Fruit fly (Drosophila melanogaster) whole organism, embryonic: ENCODE data around the gene Ada1-1.

Experiments
- Adf1 ChIP-seq: fragments of 200-800 bp; sonication (Bioruptor generic); IDR thresholded peaks from 2 replicates; pipeline ENCODE4 v1.3.6; 2022; ENCODE audit warnings: missing biosample characterization, missing genetic modification characterization
- BEAF-32 ChIP-seq: fragments of 200-800 bp; sonication (Bioruptor generic); optimal IDR thresholded peaks from 3 replicates; lab custom pipeline; 2017; ENCODE audit warnings: missing biosample characterization, missing genetic modification characterization, mild to moderate bottlenecking, moderate library complexity, missing genetic modification reagents
- Bdp1 ChIP-seq: fragments of 200-800 bp; sonication (Bioruptor generic); optimal IDR thresholded peaks from 3 replicates; lab custom pipeline; 2016; ENCODE audit warnings: missing biosample characterization, missing genetic modification characterization
- Bgb ChIP-seq: fragments of 200-800 bp; sonication (Bioruptor generic); IDR thresholded peaks from 2 replicates; pipeline ENCODE4 v1.3.6; 2022; ENCODE audit warnings: missing biosample characterization, missing genetic modification characterization; ENCODE audit not compliant: partially characterized antibody
- CG11085 ChIP-seq: fragments of 200-800 bp; sonication (Bioruptor generic); IDR thresholded peaks from 2 replicates; pipeline ENCODE4 v1.3.6; 2022; ENCODE audit warnings: missing biosample characterization, missing genetic modification characterization
- CG11093 ChIP-seq: fragments of 200-800 bp; sonication (Bioruptor generic); IDR thresholded peaks from 3 replicates; pipeline ENCODE4 v1.3.6; 2022; ENCODE audit warnings: missing biosample characterization, missing genetic modification characterization
- CG11560 ChIP-seq: fragments of 200-800 bp; sonication (Bioruptor generic); IDR thresholded peaks from 3 replicates; pipeline ENCODE4 v1.3.6; 2022; ENCODE audit warnings: missing biosample characterization, missing genetic modification characterization
- CG11696 ChIP-seq: fragments of 200-800 bp; sonication (Bioruptor generic); IDR thresholded peaks from 2 replicates; pipeline ENCODE4 v1.3.6; 2022; ENCODE audit warnings: missing biosample characterization, missing genetic modification characterization
- CG12219 ChIP-seq: fragments of 200-800 bp; sonication (Bioruptor generic); optimal IDR thresholded peaks from 3 replicates; lab custom pipeline; 2018; ENCODE audit warnings: missing biosample characterization, mild to moderate bottlenecking, missing genetic modification characterization
- CG12391 ChIP-seq: fragments of 200-800 bp; sonication (Bioruptor generic); optimal IDR thresholded peaks from 3 replicates; lab custom pipeline; 2018; ENCODE audit warnings: missing biosample characterization, mild to moderate bottlenecking, missing genetic modification characterization, moderate library complexity
- CG17829 ChIP-seq: fragments of 200-800 bp; optimal IDR thresholded peaks from 2 replicates; lab custom pipeline; 2019; ENCODE audit warnings: missing biosample characterization, mild to moderate bottlenecking, missing genetic modification characterization, moderate library complexity
- CG18476 ChIP-seq: fragments of 200-800 bp; sonication (Bioruptor generic); optimal IDR thresholded peaks from 2 replicates; lab custom pipeline; 2016; ENCODE audit warnings: missing biosample characterization, mild to moderate bottlenecking, missing genetic modification characterization
- CG2678 ChIP-seq: fragments of 200-800 bp; sonication (Bioruptor generic); optimal IDR thresholded peaks from 3 replicates; lab custom pipeline; 2019; ENCODE audit warnings: missing biosample characterization, mild to moderate bottlenecking, missing genetic modification characterization, moderate library complexity
- CG31365 ChIP-seq: fragments of 200-800 bp; sonication (Bioruptor generic); optimal IDR thresholded peaks from 2 replicates; lab custom pipeline; 2018; ENCODE audit warnings: missing biosample characterization, mild to moderate bottlenecking, missing genetic modification characterization
- CG34422 ChIP-seq: fragments of 200-800 bp; sonication (Bioruptor generic); IDR thresholded peaks from 3 replicates; pipeline ENCODE4 v1.3.6; 2022; ENCODE audit warnings: missing biosample characterization, missing genetic modification characterization
- CG4404 ChIP-seq: fragments of 200-800 bp; sonication (Bioruptor generic); IDR thresholded peaks from 2 replicates; pipeline ENCODE4 v1.3.6; 2022; ENCODE audit warnings: missing biosample characterization, missing genetic modification characterization
- CG4730 ChIP-seq: fragments of 200-800 bp; sonication (Bioruptor generic); IDR thresholded peaks from 2 replicates; pipeline ENCODE4 v1.3.6; 2022; ENCODE audit warnings: missing biosample characterization, missing genetic modification characterization
- CG6854 ChIP-seq: fragments of 200-800 bp; sonication (Bioruptor generic); optimal IDR thresholded peaks from 3 replicates; lab custom pipeline; 2017; ENCODE audit warnings: missing biosample characterization, mild to moderate bottlenecking, missing genetic modification characterization
- CG7357 ChIP-seq: fragments of 200-800 bp; sonication (Bioruptor generic); IDR thresholded peaks from 3 replicates; pipeline ENCODE4 v1.3.6; 2022; ENCODE audit warnings: missing biosample characterization, missing genetic modification characterization
- Dip2 ChIP-seq: fragments of 200-800 bp; sonication (Bioruptor generic); IDR thresholded peaks from 2 replicates; pipeline ENCODE4 v1.3.6; 2022; ENCODE audit warnings: missing biosample characterization, missing genetic modification characterization
- Dll ChIP-seq: fragments of 200-800 bp; sonication (Bioruptor generic); IDR thresholded peaks from 4 replicates; pipeline ENCODE4 v1.3.6; 2022; ENCODE audit warnings: missing biosample characterization, missing genetic modification characterization; ENCODE audit not compliant: partially characterized antibody
- Fer1 ChIP-seq: fragments of 200-800 bp; sonication (Bioruptor generic); optimal IDR thresholded peaks from 2 replicates; lab custom pipeline; 2017; ENCODE audit warnings: missing biosample characterization, mild to moderate bottlenecking, missing genetic modification characterization
- Fer3 ChIP-seq: fragments of 200-800 bp; sonication (Bioruptor generic); optimal IDR thresholded peaks from 2 replicates; lab custom pipeline; 2018; ENCODE audit warnings: missing biosample characterization, mild to moderate bottlenecking, missing genetic modification characterization, moderate library complexity
- Kr ChIP-seq: fragments of 200-800 bp; sonication (Bioruptor generic); optimal IDR thresholded peaks from 2 replicates; lab custom pipeline; 2017; ENCODE audit warnings: missing biosample characterization, mild to moderate bottlenecking, missing genetic modification characterization
- NC2α ChIP-seq: fragments of 200-800 bp; sonication (Bioruptor generic); optimal IDR thresholded peaks from 2 replicates; lab custom pipeline; 2016; ENCODE audit warnings: missing biosample characterization, missing genetic modification characterization
- Oli ChIP-seq: fragments of 200-800 bp; sonication (Bioruptor generic); optimal IDR thresholded peaks from 2 replicates; lab custom pipeline; 2018; ENCODE audit warnings: missing biosample characterization, mild to moderate bottlenecking, missing genetic modification characterization, moderate library complexity
- PHDP ChIP-seq: fragments of 200-800 bp; sonication (Bioruptor generic); optimal IDR thresholded peaks from 3 replicates; lab custom pipeline; 2018; ENCODE audit warnings: missing biosample characterization, mild to moderate bottlenecking, missing genetic modification characterization, moderate library complexity
- Ptx1 ChIP-seq: fragments of 200-800 bp; sonication (Bioruptor generic); IDR thresholded peaks from 2 replicates; pipeline ENCODE4 v1.3.6; 2022; ENCODE audit warnings: missing biosample characterization, missing genetic modification characterization
- Six4 ChIP-seq: fragments of 200-800 bp; sonication (Bioruptor generic); optimal IDR thresholded peaks from 2 replicates; lab custom pipeline; 2016; ENCODE audit warnings: missing biosample characterization, missing genetic modification characterization
- Spps ChIP-seq: fragments of 200-800 bp; sonication (Bioruptor generic); optimal IDR thresholded peaks from 2 replicates; lab custom pipeline; 2018; ENCODE audit warnings: missing biosample characterization, mild to moderate bottlenecking, missing genetic modification characterization
- Ssrp ChIP-seq: fragments of 200-800 bp; sonication (Bioruptor generic); optimal IDR thresholded peaks from 2 replicates; lab custom pipeline; 2018; ENCODE audit warnings: missing biosample characterization, mild to moderate bottlenecking, missing genetic modification characterization, moderate library complexity
- al ChIP-seq: fragments of 200-800 bp; sonication (Bioruptor generic); IDR thresholded peaks from 2 replicates; pipeline ENCODE4 v1.3.6; 2022; ENCODE audit warnings: missing biosample characterization, missing genetic modification characterization
- br ChIP-seq: fragments of >200 bp; optimal IDR thresholded peaks from 2 replicates; lab custom pipeline; 2017
- crol ChIP-seq: fragments of 200-800 bp; sonication (Bioruptor generic); IDR thresholded peaks from 2 replicates; pipeline ENCODE4 v1.3.6; 2022; ENCODE audit warnings: missing biosample characterization, missing genetic modification characterization
- dpn ChIP-seq, 2 experiments: fragments of 200-800 bp; sonication (Bioruptor generic); optimal IDR thresholded peaks; 3 replicates each; lab custom pipeline; 2016; ENCODE audit warnings: missing biosample characterization in 2 of 2, missing genetic modification characterization in 2 of 2
- dysf ChIP-seq: fragments of 200-800 bp; sonication (Bioruptor generic); IDR thresholded peaks from 3 replicates; pipeline ENCODE4 v1.3.6; 2022; ENCODE audit warnings: missing biosample characterization, missing genetic modification characterization
- ems ChIP-seq: fragments of 200-800 bp; sonication (Bioruptor generic); optimal IDR thresholded peaks from 3 replicates; lab custom pipeline; 2016; ENCODE audit warnings: missing biosample characterization, missing genetic modification characterization
- fd64A ChIP-seq: fragments of 200-800 bp; sonication (Bioruptor generic); optimal IDR thresholded peaks from 3 replicates; lab custom pipeline; 2018; ENCODE audit warnings: missing biosample characterization, mild to moderate bottlenecking, missing genetic modification characterization
- gcm2 ChIP-seq: fragments of 200-800 bp; sonication (Bioruptor generic); optimal IDR thresholded peaks from 2 replicates; lab custom pipeline; 2016; ENCODE audit warnings: missing biosample characterization, missing genetic modification characterization
- gsb-n ChIP-seq: fragments of 200-800 bp; sonication (Bioruptor generic); optimal IDR thresholded peaks from 3 replicates; lab custom pipeline; 2018; ENCODE audit warnings: missing biosample characterization, mild to moderate bottlenecking, missing genetic modification characterization
- ham ChIP-seq: fragments of 200-800 bp; sonication (Bioruptor generic); IDR thresholded peaks from 2 replicates; pipeline ENCODE4 v1.3.6; 2022; ENCODE audit warnings: missing biosample characterization, missing genetic modification characterization
- otp ChIP-seq: fragments of 200-800 bp; sonication (Bioruptor generic); IDR thresholded peaks from 3 replicates; pipeline ENCODE4, ENCODE4 v1.3.6; 2022; ENCODE audit warnings: missing biosample characterization, missing genetic modification characterization
- p53 ChIP-seq: fragments of 200-800 bp; sonication (Bioruptor generic); optimal IDR thresholded peaks from 2 replicates; lab custom pipeline; 2016; ENCODE audit warnings: missing biosample characterization, missing genetic modification characterization
- schlank ChIP-seq: fragments of 200-800 bp; sonication (Bioruptor generic); optimal IDR thresholded peaks from 2 replicates; lab custom pipeline; 2018; ENCODE audit warnings: missing biosample characterization, mild to moderate bottlenecking, missing genetic modification characterization
- sim ChIP-seq: fragments of 200-800 bp; sonication (Bioruptor generic); IDR thresholded peaks from 2 replicates; pipeline ENCODE4 v1.3.6; 2022; ENCODE audit warnings: missing biosample characterization, missing genetic modification characterization
- stc ChIP-seq: fragments of 200-800 bp; sonication (Bioruptor generic); IDR thresholded peaks from 2 replicates; pipeline ENCODE4 v1.3.6; 2022; ENCODE audit warnings: missing biosample characterization, missing genetic modification characterization
- ttk ChIP-seq: fragments of 200-800 bp; sonication (Bioruptor generic); IDR thresholded peaks from 2 replicates; pipeline ENCODE4 v2.1.2; 2022; ENCODE audit warnings: missing biosample characterization, missing genetic modification characterization
- unpg ChIP-seq: fragments of 200-800 bp; sonication (Bioruptor generic); optimal IDR thresholded peaks from 3 replicates; lab custom pipeline; 2018; ENCODE audit warnings: missing biosample characterization, mild to moderate bottlenecking, missing genetic modification characterization, moderate library complexity
- vvl ChIP-seq: fragments of 200-800 bp; sonication (Bioruptor generic); IDR thresholded peaks from 2 replicates; pipeline ENCODE4 v1.3.6; 2022; ENCODE audit warnings: missing biosample characterization, missing genetic modification characterization
- wek ChIP-seq: fragments of 200-800 bp; sonication (Bioruptor generic); optimal IDR thresholded peaks from 3 replicates; lab custom pipeline; 2018; ENCODE audit warnings: missing biosample characterization, mild to moderate bottlenecking, missing genetic modification characterization, moderate library complexity

The Ada1-1 gene

dm6 chr2L:12006397-12007330, 10.1 kb downstream of the Ada1-1 start (continued):
- TF ChIP-seq al (GFP tag; lab: Robert Waterston, UW) (no peak), dpn (GFP tag; optimal IDR thresholded peaks at IDR 0.05; lab: Kevin White, UChicago) (peak; percentile 71 to 92), CG34422 (GFP tag; lab: Robert Waterston, UW) (no peak), Dip2 (GFP tag; lab: Robert Waterston, UW) (no peak), CG17829 (tag; lab: Kevin White, UChicago) (peak; percentile 97), ems (GFP tag; lab: Kevin White, UChicago) (peak; percentile 73), crol (GFP tag; lab: Robert Waterston, UW) (no peak), PHDP (tag; lab: Kevin White, UChicago) (peak; percentile 94), otp (GFP tag; lab: Robert Waterston, UW) (no peak), stc (GFP tag; lab: Robert Waterston, UW) (no peak), gcm2 (GFP tag; lab: Kevin White, UChicago) (peak; percentile 36), wek (GFP tag; lab: Kevin White, UChicago) (no peak), Oli (peak; percentile 97), CG12219 (GFP tag; lab: Kevin White, UChicago) (peak; percentile 74), Six4 (GFP tag; lab: Kevin White, UChicago) (peak; percentile 91), Spps (tag; lab: Kevin White, UChicago) (peak; percentile 84), vvl (GFP tag; lab: Robert Waterston, UW) (no peak), ham (GFP tag; lab: Robert Waterston, UW) (no peak), Dll (GFP tag; lab: Robert Waterston, UW) (no peak), CG2678 (peak; percentile 99), Ssrp (peak; percentile 96), Adf1 (GFP tag; lab: Robert Waterston, UW) (no peak), NC2α (GFP tag; lab: Kevin White, UChicago) (peak; percentile 0), BEAF-32 (GFP tag; lab: Kevin White, UChicago) (no peak), CG11093 (peak; percentile 86), Bdp1 (GFP tag; lab: Kevin White, UChicago) (peak; percentile 39), CG4730 (GFP tag; lab: Robert Waterston, UW) (no peak), CG31365 (no peak), gsb-n (peak; percentile 95), dysf (no peak), CG12391 (peak; percentile 98), CG11085 (GFP tag; lab: Robert Waterston, UW) (no peak), CG11560 (no peak), Kr (GFP tag; lab: Kevin White, UChicago) (no peak), CG18476 (GFP tag; lab: Kevin White, UChicago) (peak; percentile 81), br (lab: Kevin White, UChicago) (no peak), schlank (tag; lab: Kevin White, UChicago) (peak; percentile 6), Bgb (no peak), CG7357 (GFP tag; lab: Robert Waterston, UW) (peak; percentile 85), Fer1 (GFP tag; lab: Kevin White, UChicago) (peak; percentile 97), Fer3 (peak; percentile 92), unpg (GFP tag; lab: Kevin White, UChicago) (peak; percentile 93), CG4404 (GFP tag; lab: Robert Waterston, UW) (no peak), sim (GFP tag; lab: Robert Waterston, UW) (no peak), CG11696 (GFP tag; lab: Robert Waterston, UW) (no peak), p53 (GFP tag; lab: Kevin White, UChicago) (no peak), Ptx1 (GFP tag; lab: Robert Waterston, UW) (no peak), CG6854 (peak; percentile 91), fd64A (GFP tag; lab: Kevin White, UChicago) (no peak), ttk (no peak)
